Worm (Caenorhabditis elegans): ENCODE data around the gene irld-66.

The irld-66 gene

ce11 chrII:2888957-2889630, 51.6 kb downstream of the irld-66 start, which contains the start of gene pinn-1 (continued):
- no peak for TF ChIP-seq daf-19 (GFP tag; conservative IDR thresholded peaks at IDR 0.05)
- TF ChIP-seq gei-8 (GFP tag; optimal IDR thresholded peaks at IDR 0.05), result no peak
- peak; percentile 44 for TF ChIP-seq nhr-28 (tag; optimal IDR thresholded peaks at IDR 0.05)
- no peak for TF ChIP-seq nhr-10 (tag; optimal IDR thresholded peaks at IDR 0.05)
- TF ChIP-seq nhr-77 (tag; optimal IDR thresholded peaks at IDR 0.05), result peak; percentile 53
- TF ChIP-seq Y105C5A.15 (GFP tag; IDR thresholded peaks at IDR 0.05), result 0 out of 2 replicates have a peak, but pooled peaks have one; percentile 20
- no peak for TF ChIP-seq skn-1 (tag; optimal IDR thresholded peaks at IDR 0.05)
- peak; percentile 53 for TF ChIP-seq nhr-11 (tag; optimal IDR thresholded peaks at IDR 0.05)
- TF ChIP-seq nhr-41 (GFP tag; IDR thresholded peaks at IDR 0.05), result no peak
- TF ChIP-seq arid-1 (GFP tag; conservative IDR thresholded peaks at IDR 0.05), result 0 out of 2 replicates have a peak, but pooled peaks have one; percentile 41
- no peak for TF ChIP-seq lim-7 (GFP tag; IDR thresholded peaks at IDR 0.05)
- TF ChIP-seq zfp-3 (GFP tag; conservative IDR thresholded peaks at IDR 0.05), result peak; percentile 78; the same call in 1 of the 2 replicates
- peak; percentile 85 for TF ChIP-seq dmd-6 (GFP tag; IDR thresholded peaks at IDR 0.05)
- TF ChIP-seq set-16 (GFP tag; IDR thresholded peaks at IDR 0.05), result peak; percentile 18; the same call in 1 of the 2 replicates
- TF ChIP-seq ceh-82 (tag; optimal IDR thresholded peaks at IDR 0.05), result no peak
- no peak for TF ChIP-seq lir-3 (tag; optimal IDR thresholded peaks at IDR 0.05)
- no peak for TF ChIP-seq R02D3.7 (tag; optimal IDR thresholded peaks at IDR 0.05)
- TF ChIP-seq duxl-1 (tag; optimal IDR thresholded peaks at IDR 0.05; ENCODE audit: poor library complexity), result peak; percentile 87
- no peak for TF ChIP-seq lin-29 (GFP tag; IDR thresholded peaks at IDR 0.05)
- TF ChIP-seq Y5F2A.4 (GFP tag; optimal IDR thresholded peaks at IDR 0.05), result no peak
- peak; percentile 97 for TF ChIP-seq dmd-9 (GFP tag; IDR thresholded peaks at IDR 0.05)
- TF ChIP-seq egl-27 (tag; optimal IDR thresholded peaks at IDR 0.05), result no peak
- TF ChIP-seq mep-1 (tag; optimal IDR thresholded peaks at IDR 0.05), result peak; percentile 80
- TF ChIP-seq spr-3 (GFP tag; optimal IDR thresholded peaks at IDR 0.05), result no peak
- TF ChIP-seq F49E8.2 (tag; optimal IDR thresholded peaks at IDR 0.05; ENCODE audit: borderline replicate concordance), result peak; percentile 57
- no peak for TF ChIP-seq zip-2 (tag; optimal IDR thresholded peaks at IDR 0.05)
- TF ChIP-seq Y48G9A.11 (GFP tag; IDR thresholded peaks at IDR 0.05), result peak; percentile 90
- TF ChIP-seq aly-2 (tag; optimal IDR thresholded peaks at IDR 0.05), result no peak
- no peak for TF ChIP-seq ztf-11 (tag; optimal IDR thresholded peaks at IDR 0.05)
- no peak for TF ChIP-seq F44E2.7 (GFP tag; IDR thresholded peaks at IDR 0.05)
- TF ChIP-seq zfp-2 (tag; optimal IDR thresholded peaks at IDR 0.05), result peak; percentile 26
- TF ChIP-seq hlh-30 (tag; optimal IDR thresholded peaks at IDR 0.05; ENCODE audit: insufficient read depth), result peak; percentile 51
- TF ChIP-seq snpc-1.2 (GFP tag; IDR thresholded peaks at IDR 0.05), result peak; percentile 75; the same call in 1 of the 2 replicates
- no peak for TF ChIP-seq cey-2 (tag; optimal IDR thresholded peaks at IDR 0.05; ENCODE audit: borderline replicate concordance, insufficient read depth)
- no peak for TF ChIP-seq T20F7.1 (GFP tag; optimal IDR thresholded peaks at IDR 0.05)
- peak; percentile 91 for TF ChIP-seq ceh-20 (GFP tag; IDR thresholded peaks at IDR 0.05)
- TF ChIP-seq mxl-2 (GFP tag; conservative IDR thresholded peaks at IDR 0.05), result 0 out of 2 replicates have a peak, but pooled peaks have one; percentile 16
- no peak for TF ChIP-seq dmd-8 (GFP tag; IDR thresholded peaks at IDR 0.05)
- peak; percentile 83; the same call in 1 of the 2 replicates for TF ChIP-seq nhr-42 (GFP tag; IDR thresholded peaks at IDR 0.05)
- peak in 1 of 2 experiments; percentile 36 for TF ChIP-seq daf-16 (GFP tag; optimal IDR thresholded peaks at IDR 0.05)
- no peak for TF ChIP-seq daf-16 (tag; optimal IDR thresholded peaks at IDR 0.05)
- TF ChIP-seq F10B5.3 (tag; optimal IDR thresholded peaks at IDR 0.05), result peak; percentile 31
- TF ChIP-seq ZK337.2 (GFP tag; IDR thresholded peaks at IDR 0.05), result peak; percentile 96
- 0 out of 2 replicates have a peak, but pooled peaks have one; percentile 19 for TF ChIP-seq egl-43 (GFP tag; IDR thresholded peaks at IDR 0.05)
- TF ChIP-seq madf-9 (GFP tag; conservative IDR thresholded peaks at IDR 0.05), result peak; percentile 88
- peak; percentile 87; the same call in 1 of the 2 replicates for TF ChIP-seq tag-97 (GFP tag; IDR thresholded peaks at IDR 0.05)
- no peak for TF ChIP-seq zip-11 (GFP tag; IDR thresholded peaks at IDR 0.05)
- TF ChIP-seq hif-1 (tag; optimal IDR thresholded peaks at IDR 0.05), result peak in 1 of 2 experiments; percentile 94
- no peak for TF ChIP-seq ces-1 (GFP tag; optimal IDR thresholded peaks at IDR 0.05)
- TF ChIP-seq ztf-7 (tag; optimal IDR thresholded peaks at IDR 0.05), result peak; percentile 77

Data from whole organism, L4 larva.